Worm (Caenorhabditis elegans) whole organism, young adult: ENCODE measurements around the gene nhr-202.

Experiments
- B0261.1 ChIP-seq: sonication (generic microtip); optimal IDR thresholded peaks from 2 replicates; lab custom pipeline; 2016; ENCODE audit warnings: mild to moderate bottlenecking, missing genetic modification characterization, moderate library complexity, missing compliant biosample characterization
- F10E7.11 ChIP-seq: sonication (generic microtip); optimal IDR thresholded peaks from 2 replicates; lab custom pipeline; 2017; ENCODE audit warnings: mild to moderate bottlenecking, missing genetic modification characterization, moderate library complexity, missing compliant biosample characterization
- K12H6.12 ChIP-seq: fragments of 200-800 bp; sonication (Bioruptor generic); optimal IDR thresholded peaks from 2 replicates; lab custom pipeline; 2018; ENCODE audit warnings: mild to moderate bottlenecking, missing genetic modification characterization, missing compliant biosample characterization
- Y56A3A.18 ChIP-seq: fragments of 200-800 bp; sonication (Bioruptor generic); IDR thresholded peaks from 2 replicates; pipeline ENCODE4 v1.3.6; 2022; ENCODE audit warnings: missing genetic modification reagents, missing genetic modification characterization, missing compliant biosample characterization
- attf-3 ChIP-seq: fragments of 200-800 bp; sonication (Bioruptor generic); conservative IDR thresholded peaks from 2 replicates; pipeline ENCODE4 v1.3.6; 2022; ENCODE audit warnings: missing genetic modification reagents, missing genetic modification characterization, missing compliant biosample characterization
- ccch-3 ChIP-seq: fragments of 200-800 bp; sonication (Bioruptor generic); optimal IDR thresholded peaks from 2 replicates; lab custom pipeline; 2018; ENCODE audit warnings: mild to moderate bottlenecking, missing genetic modification characterization, missing compliant biosample characterization
- cebp-2 ChIP-seq: fragments of 200-800 bp; sonication (Bioruptor generic); IDR thresholded peaks from 2 replicates; pipeline ENCODE4 v1.3.6; 2022; ENCODE audit warnings: missing genetic modification characterization, missing compliant biosample characterization
- ceh-27 ChIP-seq: fragments of 200-800 bp; sonication (Bioruptor generic); optimal IDR thresholded peaks from 2 replicates; lab custom pipeline; 2018; ENCODE audit warnings: mild to moderate bottlenecking, missing genetic modification characterization, moderate library complexity, missing compliant biosample characterization
- ceh-40 ChIP-seq: fragments of 200-800 bp; sonication (Bioruptor generic); IDR thresholded peaks from 2 replicates; pipeline ENCODE4 v1.3.6; 2022; ENCODE audit warnings: missing genetic modification characterization, missing compliant biosample characterization
- ceh-58 ChIP-seq: fragments of 200-800 bp; sonication (Bioruptor generic); IDR thresholded peaks from 2 replicates; pipeline ENCODE4 v1.3.6; 2022; ENCODE audit warnings: missing genetic modification characterization, missing compliant biosample characterization
- egl-18 ChIP-seq: fragments of 200-800 bp; sonication (Bioruptor generic); IDR thresholded peaks from 2 replicates; pipeline ENCODE4 v1.3.6; 2022; ENCODE audit warnings: missing genetic modification reagents, missing genetic modification characterization, missing compliant biosample characterization
- gei-17 ChIP-seq: fragments of 200-800 bp; sonication (Bioruptor generic); optimal IDR thresholded peaks from 2 replicates; lab custom pipeline; 2018; ENCODE audit warnings: mild to moderate bottlenecking, missing genetic modification characterization, missing compliant biosample characterization
- hlh-26 ChIP-seq: fragments of 200-800 bp; sonication (Bioruptor generic); conservative IDR thresholded peaks from 2 replicates; pipeline ENCODE4 v1.3.6; 2022; ENCODE audit warnings: missing genetic modification reagents, missing genetic modification characterization, missing compliant biosample characterization
- hmg-1.2 ChIP-seq: fragments of 200-800 bp; sonication (Bioruptor generic); IDR thresholded peaks from 2 replicates; pipeline ENCODE4 v1.3.6; 2022; ENCODE audit warnings: missing genetic modification reagents, missing genetic modification characterization, missing compliant biosample characterization
- lag-1 ChIP-seq: fragments of 200-800 bp; sonication (Bioruptor generic); IDR thresholded peaks from 2 replicates; pipeline ENCODE4 v1.3.6; 2022; ENCODE audit warnings: missing genetic modification reagents, missing genetic modification characterization, missing compliant biosample characterization
- lin-26 ChIP-seq: fragments of 200-800 bp; sonication (Bioruptor generic); IDR thresholded peaks from 2 replicates; pipeline ENCODE4 v1.3.6; 2022; ENCODE audit warnings: missing genetic modification reagents, missing genetic modification characterization, missing compliant biosample characterization
- lin-35 ChIP-seq, 3 experiments: fragments of 150-350 bp in 2 of 3; sonication (generic microtip) in 1 of 3; optimal IDR thresholded peaks; 2 replicates each; lab custom pipeline; 2014 to 2018; ENCODE audit warnings: missing biosample characterization in 3 of 3, missing genetic modification characterization in 3 of 3, missing genetic modification reagents in 3 of 3
- lin-40 ChIP-seq: sonication (generic microtip); optimal IDR thresholded peaks from 2 replicates; lab custom pipeline; 2016; ENCODE audit warnings: missing genetic modification characterization, mild to moderate bottlenecking, missing compliant biosample characterization, missing genotype, missing genetic modification reagents
- lin-54 ChIP-seq: fragments of 200-800 bp; sonication (Bioruptor generic); optimal IDR thresholded peaks from 2 replicates; lab custom pipeline; 2018; ENCODE audit warnings: mild to moderate bottlenecking, missing genetic modification characterization, missing compliant biosample characterization
- lir-1 ChIP-seq: fragments of 200-800 bp; sonication (Bioruptor generic); conservative IDR thresholded peaks from 2 replicates; pipeline ENCODE4 v1.3.6; 2022; ENCODE audit warnings: missing genetic modification reagents, missing genetic modification characterization, missing compliant biosample characterization
- lsl-1 ChIP-seq: fragments of 200-800 bp; sonication (Bioruptor generic); optimal IDR thresholded peaks from 2 replicates; lab custom pipeline; 2018; ENCODE audit warnings: mild to moderate bottlenecking, missing genetic modification characterization, moderate library complexity, missing compliant biosample characterization
- madf-3 ChIP-seq: fragments of 200-800 bp; sonication (Bioruptor generic); IDR thresholded peaks from 2 replicates; pipeline ENCODE4 v1.3.6; 2022; ENCODE audit warnings: missing genetic modification reagents, missing genetic modification characterization, missing compliant biosample characterization
- madf-8 ChIP-seq: fragments of 200-800 bp; sonication (Bioruptor generic); conservative IDR thresholded peaks from 2 replicates; pipeline ENCODE4 v1.3.6; 2022; ENCODE audit warnings: missing genetic modification reagents, missing genetic modification characterization, missing compliant biosample characterization
- mcd-1 ChIP-seq: fragments of 200-800 bp; sonication (Bioruptor generic); IDR thresholded peaks from 2 replicates; pipeline ENCODE4 v1.3.6; 2022; ENCODE audit warnings: missing genetic modification reagents, missing genetic modification characterization, missing compliant biosample characterization
- nhr-179 ChIP-seq: sonication (generic microtip); optimal IDR thresholded peaks from 2 replicates; lab custom pipeline; 2016; ENCODE audit warnings: mild to moderate bottlenecking, missing genetic modification characterization, missing compliant biosample characterization
- nhr-27 ChIP-seq: fragments of 200-800 bp; sonication (Bioruptor generic); optimal IDR thresholded peaks from 2 replicates; lab custom pipeline; 2018; ENCODE audit warnings: mild to moderate bottlenecking, missing genetic modification characterization, moderate library complexity, missing compliant biosample characterization
- nhr-80 ChIP-seq: sonication (generic microtip); optimal IDR thresholded peaks from 2 replicates; lab custom pipeline; 2016; ENCODE audit warnings: missing genetic modification characterization, missing compliant biosample characterization
- nhr-90 ChIP-seq: sonication (generic microtip); optimal IDR thresholded peaks from 2 replicates; lab custom pipeline; 2016; ENCODE audit warnings: missing genotype, mild to moderate bottlenecking, missing genetic modification characterization, missing compliant biosample characterization
- sdz-38 ChIP-seq: sonication (generic microtip); optimal IDR thresholded peaks from 2 replicates; lab custom pipeline; 2016; ENCODE audit warnings: missing genotype, missing genetic modification characterization, missing compliant biosample characterization
- snpc-1.3 ChIP-seq: sonication (generic microtip); optimal IDR thresholded peaks from 2 replicates; lab custom pipeline; 2017; ENCODE audit warnings: missing genetic modification characterization, mild to moderate bottlenecking, missing compliant biosample characterization, antibody characterized with exemption, moderate library complexity, missing genotype, missing genetic modification reagents; ENCODE audit not compliant: insufficient read depth
- snpc-4 ChIP-seq, 5 experiments: fragments of 150-350 bp in 1 of 5; sonication (generic microtip) in 4 of 5; optimal IDR thresholded peaks; 2 replicates each; lab custom pipeline; 2014 to 2018; ENCODE audit warnings: missing genetic modification characterization in 5 of 5, missing biosample characterization in 3 of 5, antibody characterized with exemption in 2 of 5, mild to moderate bottlenecking in 2 of 5, missing compliant biosample characterization in 2 of 5, missing genotype in 2 of 5, moderate library complexity in 2 of 5, missing genetic modification reagents in 1 of 5
- xnd-1 ChIP-seq: sonication (generic microtip); optimal IDR thresholded peaks from 2 replicates; lab custom pipeline; 2016; ENCODE audit warnings: missing genotype, missing genetic modification reagents, missing genetic modification characterization, missing compliant biosample characterization
- zfh-2 ChIP-seq: fragments of 200-800 bp; sonication (Bioruptor generic); conservative IDR thresholded peaks from 2 replicates; pipeline ENCODE4 v1.3.6; 2022; ENCODE audit warnings: missing genetic modification reagents, missing genetic modification characterization, missing compliant biosample characterization
- ztf-25 ChIP-seq: fragments of 200-800 bp; sonication (Bioruptor generic); IDR thresholded peaks from 2 replicates; pipeline ENCODE4 v1.3.6; 2022; ENCODE audit warnings: missing genetic modification reagents, missing genetic modification characterization, missing compliant biosample characterization

nhr-202 gene

ce11 chrV:486684-487083 lies 24.3 kb downstream of the nhr-202 start, which contains the start of gene nhr-211:
Gene nhr-211, plus strand, starts transcription at chrV:486984.
- TF ChIP-seq lag-1 (GFP tag; lab: Robert Waterston, UW) (no peak), lin-54 (no peak), mcd-1 (GFP tag; lab: Robert Waterston, UW) (no peak), lin-26 (GFP tag; lab: Robert Waterston, UW) (no peak), nhr-179 (tag; lab: Kevin White, UChicago) (no peak), B0261.1 (tag; lab: Kevin White, UChicago) (no peak)

- TF ChIP-seq zfh-2 (GFP tag; lab: Robert Waterston, UW): peak; percentile 58
- TF ChIP-seq hmg-1.2 (GFP tag; lab: Robert Waterston, UW): peak; percentile 13; the same call in 1 of the 2 replicates
- no peak for TF ChIP-seq sdz-38
- no peak for TF ChIP-seq madf-8 (GFP tag; lab: Robert Waterston, UW)
- no peak for TF ChIP-seq lin-40 (tag; lab: Kevin White, UChicago)
- no peak for TF ChIP-seq snpc-4 (GFP tag; optimal IDR thresholded peaks at IDR 0.05; lab: Kevin White, UChicago)
- peak in 2 of 4 experiments; percentile 57 to 72 for TF ChIP-seq snpc-4 (tag; optimal IDR thresholded peaks at IDR 0.05; lab: Kevin White, UChicago)
- TF ChIP-seq Y56A3A.18 (GFP tag; lab: Robert Waterston, UW): no peak
- TF ChIP-seq nhr-27 (tag; lab: Kevin White, UChicago): no peak
- no peak for TF ChIP-seq nhr-90
These were observed 25.6 kb downstream of the nhr-202 start for ce11 chrV:487980-488379.

- TF ChIP-seq K12H6.12 (tag; lab: Kevin White, UChicago) (no peak), nhr-80 (tag; lab: Kevin White, UChicago) (peak; percentile 27)
These were observed 26.9 kb downstream of the nhr-202 start, which contains the start of gene nhr-106 for ce11 chrV:489320-489719. Gene nhr-106, plus strand, starts transcription at chrV:489620.

DNA sequence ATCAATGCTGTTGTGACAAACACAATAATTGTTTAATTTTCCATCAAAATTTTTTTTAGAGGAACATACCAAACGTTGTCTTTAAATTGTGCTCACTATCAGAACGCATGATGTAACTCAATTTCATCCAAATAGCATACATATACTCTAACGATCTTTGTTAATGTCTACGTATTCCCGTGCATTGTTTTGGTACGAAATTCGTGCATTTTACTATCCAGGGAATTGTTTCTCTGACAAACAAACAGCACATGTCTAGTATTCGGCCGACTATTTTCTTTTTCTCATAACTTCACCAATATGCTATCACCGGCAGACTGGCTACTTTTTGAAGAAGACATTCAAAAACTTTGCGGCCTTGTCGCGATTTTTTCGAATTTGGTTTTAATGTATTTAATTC lies 29.0 kb downstream of the nhr-202 start, which contains the start of gene str-196:
TSS of gene str-196 (plus strand) at position 301 of the 400 bp plus-strand sequence.
- TF ChIP-seq gei-17 (GFP tag; lab: Kevin White, UChicago) (no peak), ceh-58 (GFP tag; lab: Robert Waterston, UW) (no peak), snpc-1.3 (tag; lab: Kevin White, UChicago) (no peak), nhr-27 (tag; lab: Kevin White, UChicago) (no peak), madf-3 (GFP tag; lab: Robert Waterston, UW) (no peak), hlh-26 (GFP tag; lab: Robert Waterston, UW) (no peak), egl-18 (GFP tag; lab: Robert Waterston, UW) (no peak), ztf-25 (no peak), ceh-27 (GFP tag; lab: Kevin White, UChicago) (no peak), attf-3 (GFP tag; lab: Robert Waterston, UW) (no peak), lsl-1 (no peak), lir-1 (GFP tag; lab: Robert Waterston, UW) (no peak), xnd-1 (tag; lab: Kevin White, UChicago) (no peak), lin-35 (GFP tag; optimal IDR thresholded peaks at IDR 0.05; lab: Kevin White, UChicago) (no peak), ceh-40 (GFP tag; lab: Robert Waterston, UW) (no peak), cebp-2 (GFP tag; lab: Robert Waterston, UW) (no peak), F10E7.11 (tag; lab: Kevin White, UChicago) (no peak), ccch-3 (GFP tag; lab: Kevin White, UChicago) (no peak)
